Worm (Caenorhabditis elegans) whole organism, L3 larva: ENCODE results near the gene gcn-2.
"Not testable (repeated sequence)": the region's sequence is repeated elsewhere in the genome, so short reads cannot be mapped to it uniquely, and the experiment has no call there.

ENCODE experiments used
- R02D3.7 ChIP-seq: fragments of 150-350 bp; optimal IDR thresholded peaks from 2 replicates; lab custom pipeline; 2014; ENCODE audit warnings: missing biosample characterization, missing genetic modification characterization
- ZK546.5 ChIP-seq: sonication (generic microtip); optimal IDR thresholded peaks from 2 replicates; lab custom pipeline; 2017; ENCODE audit warnings: missing biosample characterization, missing genetic modification characterization
- aly-2 ChIP-seq: fragments of 150-350 bp; optimal IDR thresholded peaks from 2 replicates; lab custom pipeline; 2014; ENCODE audit warnings: missing biosample characterization, missing genetic modification characterization
- ama-1 ChIP-seq: fragments of 150-350 bp; optimal IDR thresholded peaks from 2 replicates; lab custom pipeline; 2018
- ceh-28 ChIP-seq: fragments of 150-350 bp; optimal IDR thresholded peaks from 2 replicates; lab custom pipeline; 2014; ENCODE audit warnings: missing biosample characterization, missing genetic modification reagents, missing genetic modification characterization
- daf-12 ChIP-seq: fragments of 150-350 bp; optimal IDR thresholded peaks from 2 replicates; lab custom pipeline; 2014; ENCODE audit warnings: missing biosample characterization, missing genetic modification reagents, missing genetic modification characterization
- elt-1 ChIP-seq: fragments of 150-350 bp; optimal IDR thresholded peaks from 2 replicates; lab custom pipeline; 2014; ENCODE audit warnings: missing biosample characterization, missing genetic modification characterization
- elt-2 ChIP-seq: sonication (generic microtip); optimal IDR thresholded peaks from 2 replicates; lab custom pipeline; 2016; ENCODE audit warnings: missing genetic modification reagents, mild to moderate bottlenecking, missing genetic modification characterization, missing compliant biosample characterization
- elt-3 ChIP-seq, 3 experiments: fragments of 150-350 bp in 1 of 3; sonication (generic microtip) in 2 of 3; optimal IDR thresholded peaks; 2 replicates in 2 of 3; 4 replicates in 1 of 3; lab custom pipeline; 2014 to 2017; ENCODE audit warnings: missing biosample characterization in 3 of 3, missing genetic modification characterization in 3 of 3
- eor-1 ChIP-seq, 2 experiments: fragments of 150-350 bp; optimal IDR thresholded peaks; 2 replicates each; lab custom pipeline; 2014 to 2018; ENCODE audit warnings: missing biosample characterization in 2 of 2, missing genetic modification characterization in 2 of 2
- fkh-10 ChIP-seq: sonication (generic microtip); optimal IDR thresholded peaks from 2 replicates; lab custom pipeline; 2017; ENCODE audit warnings: missing biosample characterization, missing genetic modification reagents, missing genetic modification characterization
- fkh-2 ChIP-seq: fragments of 150-350 bp; optimal IDR thresholded peaks from 2 replicates; lab custom pipeline; 2014; ENCODE audit warnings: missing biosample characterization, missing genetic modification reagents, missing genetic modification characterization
- fos-1 ChIP-seq: fragments of 150-350 bp; optimal IDR thresholded peaks from 2 replicates; lab custom pipeline; 2014; ENCODE audit warnings: missing biosample characterization, missing genetic modification characterization
- hmg-11 ChIP-seq: sonication (generic microtip); optimal IDR thresholded peaks from 2 replicates; lab custom pipeline; 2016; ENCODE audit warnings: missing genetic modification characterization, missing compliant biosample characterization
- lin-15B ChIP-seq: fragments of 150-350 bp; optimal IDR thresholded peaks from 2 replicates; lab custom pipeline; 2014; ENCODE audit warnings: missing biosample characterization, missing genetic modification characterization
- lin-39 ChIP-seq: fragments of 150-350 bp; optimal IDR thresholded peaks from 2 replicates; lab custom pipeline; 2018; ENCODE audit warnings: missing biosample characterization, missing genetic modification reagents, missing genetic modification characterization
- lsy-12 ChIP-seq: sonication (generic microtip); optimal IDR thresholded peaks from 2 replicates; lab custom pipeline; 2016; ENCODE audit warnings: mild to moderate bottlenecking, missing genetic modification characterization, missing compliant biosample characterization
- mml-1 ChIP-seq: fragments of 150-350 bp; sonication (generic microtip); optimal IDR thresholded peaks from 3 replicates; lab custom pipeline; 2014; ENCODE audit warnings: missing biosample characterization, missing genetic modification characterization
- nfya-1 ChIP-seq: sonication (generic microtip); optimal IDR thresholded peaks from 2 replicates; lab custom pipeline; 2017; ENCODE audit warnings: missing genetic modification characterization, mild to moderate bottlenecking, missing compliant biosample characterization, antibody characterized with exemption, moderate library complexity; ENCODE audit not compliant: insufficient read depth
- nhr-12 ChIP-seq: fragments of 150-350 bp; optimal IDR thresholded peaks from 2 replicates; lab custom pipeline; 2014; ENCODE audit warnings: missing biosample characterization, missing genetic modification characterization
- nhr-23 ChIP-seq: fragments of 150-350 bp; optimal IDR thresholded peaks from 2 replicates; lab custom pipeline; 2014; ENCODE audit warnings: missing biosample characterization, missing genetic modification reagents, missing genetic modification characterization
- nhr-237 ChIP-seq: fragments of 150-350 bp; optimal IDR thresholded peaks from 2 replicates; lab custom pipeline; 2014; ENCODE audit warnings: missing biosample characterization, missing genetic modification characterization
- nhr-43 ChIP-seq: sonication (generic microtip); optimal IDR thresholded peaks from 2 replicates; lab custom pipeline; 2016; ENCODE audit warnings: mild to moderate bottlenecking, missing genetic modification characterization, missing compliant biosample characterization; ENCODE audit not compliant: poor library complexity, severe bottlenecking
- nhr-76 ChIP-seq: fragments of 150-350 bp; sonication (generic microtip); optimal IDR thresholded peaks from 5 replicates; lab custom pipeline; 2014; ENCODE audit warnings: missing biosample characterization, missing genetic modification characterization
- pha-4 ChIP-seq: fragments of 150-350 bp; optimal IDR thresholded peaks from 2 replicates; lab custom pipeline; 2014; ENCODE audit warnings: missing biosample characterization, missing genetic modification reagents, missing genetic modification characterization
- pqm-1 ChIP-seq: fragments of 150-350 bp; optimal IDR thresholded peaks from 2 replicates; lab custom pipeline; 2017; ENCODE audit warnings: missing biosample characterization, missing genetic modification characterization, inconsistent platforms
- skn-1 ChIP-seq: fragments of 150-350 bp; optimal IDR thresholded peaks from 2 replicates; lab custom pipeline; 2014; ENCODE audit warnings: missing biosample characterization, missing genetic modification characterization
- snpc-4 ChIP-seq: fragments of 150-350 bp; optimal IDR thresholded peaks from 2 replicates; lab custom pipeline; 2014; ENCODE audit warnings: missing biosample characterization, missing genetic modification characterization
- tbx-2 ChIP-seq: sonication (generic microtip); optimal IDR thresholded peaks from 2 replicates; lab custom pipeline; 2016; ENCODE audit warnings: mild to moderate bottlenecking, missing genetic modification characterization, missing compliant biosample characterization
- unc-39 ChIP-seq: sonication (generic microtip); optimal IDR thresholded peaks from 4 replicates; lab custom pipeline; 2017; ENCODE audit warnings: missing biosample characterization, missing genetic modification characterization
- ztf-11 ChIP-seq: fragments of 150-350 bp; optimal IDR thresholded peaks from 2 replicates; lab custom pipeline; 2014; ENCODE audit warnings: missing biosample characterization, missing genetic modification characterization
- ztf-4 ChIP-seq: fragments of 150-350 bp; optimal IDR thresholded peaks from 2 replicates; lab custom pipeline; 2014; ENCODE audit warnings: missing biosample characterization, missing genetic modification characterization

gcn-2 gene

DNA sequence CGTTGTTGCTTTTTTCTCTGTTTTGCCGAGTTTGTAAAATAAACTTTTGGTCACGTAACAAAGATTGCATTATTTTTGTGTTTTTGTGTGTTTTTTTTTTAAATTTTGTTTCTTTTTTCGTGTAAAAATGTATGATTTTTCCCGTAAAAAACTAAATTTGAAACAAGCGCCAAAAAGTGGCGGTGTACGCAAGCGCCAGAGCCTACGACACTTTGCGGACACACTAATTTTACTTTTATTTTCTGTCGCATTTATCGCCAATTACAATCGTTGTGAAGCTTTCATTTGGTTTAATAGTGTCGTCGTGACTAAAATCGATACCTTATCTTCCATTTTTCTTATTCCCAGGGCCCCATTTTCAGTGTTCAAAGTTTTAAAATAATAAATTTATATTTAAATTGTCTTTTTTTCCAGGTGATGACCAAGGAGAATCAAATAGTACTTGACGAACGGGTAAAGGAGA is at the start of gene gcn-2, which contains the start of gene Y81G3A.1:
Gene gcn-2, plus strand, starts transcription at position 413 of the 463 bp plus-strand sequence.
Gene Y81G3A.1, minus strand, starts transcription at position 175 of the 463 bp plus-strand sequence.
- TF ChIP-seq pha-4 (tag; lab: Kevin White, UChicago) (no peak), ZK546.5 (tag; lab: Kevin White, UChicago) (no peak), eor-1 (tag; optimal IDR thresholded peaks at IDR 0.05; lab: Kevin White, UChicago) (no peak), lin-39 (peak; percentile 6), fkh-2 (tag; lab: Kevin White, UChicago) (no peak), nhr-76 (tag; lab: Kevin White, UChicago) (no peak), fos-1 (tag; lab: Kevin White, UChicago) (no peak), nhr-43 (tag; lab: Kevin White, UChicago) (no peak), elt-3 (tag; optimal IDR thresholded peaks at IDR 0.05; lab: Kevin White, UChicago) (no peak), daf-12 (tag; lab: Kevin White, UChicago) (no peak), ztf-11 (tag; lab: Kevin White, UChicago) (no peak), unc-39 (no peak), lsy-12 (tag; lab: Kevin White, UChicago) (no peak), elt-2 (tag; lab: Kevin White, UChicago) (no peak), ztf-4 (no peak), nfya-1 (no peak), hmg-11 (tag; lab: Kevin White, UChicago) (peak; percentile 15), aly-2 (tag; lab: Kevin White, UChicago) (no peak), ama-1 (lab: Kevin White, UChicago) (no peak), fkh-10 (GFP tag; lab: Kevin White, UChicago) (no peak), R02D3.7 (peak; percentile 20), elt-1 (no peak), nhr-12 (tag; lab: Kevin White, UChicago) (no peak), skn-1 (tag; lab: Kevin White, UChicago) (peak; percentile 19), pqm-1 (tag; lab: Kevin White, UChicago) (no peak), nhr-23 (tag; lab: Kevin White, UChicago) (no peak), snpc-4 (tag; lab: Kevin White, UChicago) (peak; percentile 40), tbx-2 (no peak)

DNA sequence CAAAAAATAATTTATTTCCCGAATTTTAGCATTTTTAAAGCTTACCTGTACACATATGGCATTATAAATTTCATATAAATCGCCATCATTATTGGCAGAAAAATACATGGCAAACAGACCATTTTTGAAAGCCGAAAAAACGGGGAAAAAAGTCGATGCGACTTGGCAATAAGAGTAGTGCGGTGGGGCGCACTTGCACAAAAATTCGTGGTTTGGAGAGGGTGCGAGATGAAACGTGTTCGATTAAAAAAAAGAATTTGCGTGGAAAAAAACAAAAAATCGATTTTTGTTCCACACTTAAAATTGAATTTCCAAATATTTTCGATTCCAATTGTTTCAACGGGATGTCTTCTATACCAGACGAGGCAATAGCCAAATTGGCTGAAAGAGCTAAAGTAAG is 47.2 kb upstream of the gcn-2 start, which contains the start of gene F18A11.3:
Gene F18A11.3, minus strand, starts transcription at position 125 of the 400 bp plus-strand sequence.
- no peak for TF ChIP-seq nhr-43 (tag; lab: Kevin White, UChicago)
- TF ChIP-seq nfya-1, result peak; percentile 32
- TF ChIP-seq fkh-2 (tag; lab: Kevin White, UChicago), result no peak
- TF ChIP-seq lin-15B (tag; lab: Kevin White, UChicago), result peak; percentile 51
- TF ChIP-seq skn-1 (tag; lab: Kevin White, UChicago), result no peak
- TF ChIP-seq pha-4 (tag; lab: Kevin White, UChicago), result peak; percentile 38
- peak; percentile 41 for TF ChIP-seq snpc-4 (tag; lab: Kevin White, UChicago)

ce11 chrII:13043433-13044054 is 40.4 kb upstream of the gcn-2 start, which contains the start of gene puf-6:
puf-6 (minus strand) TSS chrII:13043445.
- TF ChIP-seq fos-1 (tag; lab: Kevin White, UChicago); skn-1 (tag; lab: Kevin White, UChicago); elt-3 (tag; optimal IDR thresholded peaks at IDR 0.05; lab: Kevin White, UChicago): not testable (repeated sequence)

ce11 chrII:13047106-13047505 is 36.9 kb upstream of the gcn-2 start, which contains the start of gene F42G4.7:
F42G4.7 (minus strand) TSS chrII:13047290.
- peak; percentile 67 for TF ChIP-seq ceh-28

DNA sequence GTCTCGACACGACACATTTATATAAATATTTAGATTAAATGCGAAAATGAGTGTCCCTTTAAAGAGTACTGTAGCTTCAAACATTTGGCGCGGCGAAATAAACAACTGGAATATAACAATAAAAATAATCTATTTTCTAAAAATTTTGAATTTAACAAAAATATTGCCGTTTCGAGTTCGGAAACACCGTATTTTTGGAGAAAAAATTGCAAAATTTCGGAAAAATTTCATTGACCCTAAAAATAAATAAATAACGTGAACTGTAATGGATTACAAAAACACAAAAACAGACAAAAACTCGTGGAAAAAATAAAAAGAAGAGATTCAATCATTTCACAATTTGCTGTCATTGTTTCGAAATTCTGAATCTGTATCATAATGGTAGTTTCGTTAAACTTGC is 36.4 kb upstream of the gcn-2 start, which contains the start of gene F42G4.2:
Gene F42G4.2, plus strand, starts transcription at position 301 of the 400 bp plus-strand sequence.
- not testable (repeated sequence) for TF ChIP-seq mml-1 (tag; lab: Kevin White, UChicago); fos-1 (tag; lab: Kevin White, UChicago); nhr-237
